Worm (Caenorhabditis elegans) whole organism, L3 larva: ENCODE results near the gene Y66D12A.11.

Experiments used
- ZK546.5 ChIP-seq: sonication (generic microtip); optimal IDR thresholded peaks from 2 replicates; lab custom pipeline; 2017; ENCODE audit warnings: missing biosample characterization, missing genetic modification characterization
- nhr-43 ChIP-seq: sonication (generic microtip); optimal IDR thresholded peaks from 2 replicates; lab custom pipeline; 2016; ENCODE audit warnings: mild to moderate bottlenecking, missing genetic modification characterization, missing compliant biosample characterization; ENCODE audit not compliant: poor library complexity, severe bottlenecking
- pqm-1 ChIP-seq: fragments of 150-350 bp; optimal IDR thresholded peaks from 2 replicates; lab custom pipeline; 2017; ENCODE audit warnings: missing biosample characterization, missing genetic modification characterization, inconsistent platforms

DNA sequence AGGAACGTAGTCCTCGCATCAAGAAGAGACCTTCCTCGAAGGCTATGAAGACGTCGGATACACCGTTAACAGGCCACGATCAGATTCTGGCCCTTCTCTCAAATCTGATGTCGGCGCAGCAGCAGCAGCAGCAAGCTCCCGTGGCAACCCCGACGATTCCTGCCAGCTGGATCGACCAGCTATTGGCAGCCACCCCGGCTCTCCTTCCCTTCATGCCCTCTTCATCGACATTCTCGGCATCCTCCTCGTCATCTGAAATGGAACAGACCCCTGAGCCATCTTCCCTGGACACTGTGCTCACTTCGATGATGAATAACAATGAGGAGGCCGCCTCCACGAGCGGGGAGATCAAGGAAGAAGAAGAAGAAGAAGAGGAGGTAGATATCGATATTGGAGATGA is 1.7 kb upstream of the Y66D12A.11 start:
- TF ChIP-seq pqm-1 (tag; lab: Kevin White, UChicago) (no peak), ZK546.5 (tag; lab: Kevin White, UChicago) (no peak), nhr-43 (tag; lab: Kevin White, UChicago) (no peak)
